Worm (Caenorhabditis elegans): Measurements from ENCODE around the gene F55H2.5.

F55H2.5 gene

ce11 chrIII:9511660-9512059, 390 bp downstream of the F55H2.5 start:
- no peak for TF ChIP-seq dmd-4 (tag; optimal IDR thresholded peaks at IDR 0.05; ENCODE audit: borderline replicate concordance)
- TF ChIP-seq nhr-232 (tag; optimal IDR thresholded peaks at IDR 0.05): no peak
- no peak for TF ChIP-seq pha-2 (tag; optimal IDR thresholded peaks at IDR 0.05)
- TF ChIP-seq hlh-30 (tag; optimal IDR thresholded peaks at IDR 0.05; ENCODE audit: insufficient read depth): no peak
- no peak for TF ChIP-seq nfya-1 (tag; optimal IDR thresholded peaks at IDR 0.05)
- TF ChIP-seq odd-2 (tag; optimal IDR thresholded peaks at IDR 0.05): no peak
- no peak for TF ChIP-seq ceh-24 (tag; optimal IDR thresholded peaks at IDR 0.05)
- no peak for TF ChIP-seq tbx-2 (tag; optimal IDR thresholded peaks at IDR 0.05)
- no peak for TF ChIP-seq gmeb-2 (tag; optimal IDR thresholded peaks at IDR 0.05)
- TF ChIP-seq C38D4.7 (GFP tag; optimal IDR thresholded peaks at IDR 0.05): no peak
- TF ChIP-seq sdc-2 (tag; optimal IDR thresholded peaks at IDR 0.05): no peak
- no peak for TF ChIP-seq ceh-19 (GFP tag; optimal IDR thresholded peaks at IDR 0.05)
- TF ChIP-seq K02D7.2 (tag; optimal IDR thresholded peaks at IDR 0.05): no peak
- TF ChIP-seq syd-9 (tag; optimal IDR thresholded peaks at IDR 0.05): no peak
- no peak for TF ChIP-seq ceh-18 (tag; optimal IDR thresholded peaks at IDR 0.05)
- TF ChIP-seq F13H6.1 (tag; optimal IDR thresholded peaks at IDR 0.05): no peak
- no peak for TF ChIP-seq pax-1 (tag; optimal IDR thresholded peaks at IDR 0.05)
- TF ChIP-seq npax-4 (tag; optimal IDR thresholded peaks at IDR 0.05): no peak
- TF ChIP-seq fax-1 (tag; optimal IDR thresholded peaks at IDR 0.05): no peak

- TF ChIP-seq tbx-2 (tag; optimal IDR thresholded peaks at IDR 0.05) (no peak), ets-4 (tag; optimal IDR thresholded peaks at IDR 0.05) (no peak), syd-9 (tag; optimal IDR thresholded peaks at IDR 0.05) (no peak), rnt-1 (tag; optimal IDR thresholded peaks at IDR 0.05) (no peak), eyg-1 (tag; optimal IDR thresholded peaks at IDR 0.05) (no peak), pqm-1 (tag; optimal IDR thresholded peaks at IDR 0.05) (no peak), ahr-1 (tag; optimal IDR thresholded peaks at IDR 0.05) (no peak), hlh-6 (tag; optimal IDR thresholded peaks at IDR 0.05) (no peak), K02D7.2 (tag; optimal IDR thresholded peaks at IDR 0.05) (no peak), mec-3 (tag; optimal IDR thresholded peaks at IDR 0.05; ENCODE audit: borderline replicate concordance) (no peak), fax-1 (tag; optimal IDR thresholded peaks at IDR 0.05) (no peak), nhr-232 (tag; optimal IDR thresholded peaks at IDR 0.05) (no peak), nhr-11 (tag; optimal IDR thresholded peaks at IDR 0.05) (no peak), ceh-2 (tag; optimal IDR thresholded peaks at IDR 0.05) (no peak), ref-2 (tag; optimal IDR thresholded peaks at IDR 0.05) (no peak), hlh-13 (GFP tag; optimal IDR thresholded peaks at IDR 0.05) (no peak), zip-5 (tag; optimal IDR thresholded peaks at IDR 0.05) (no peak), ceh-45 (GFP tag; IDR thresholded peaks at IDR 0.05) (no peak)
These were observed 1.7 kb downstream of the F55H2.5 start for ce11 chrIII:9513006-9513405.

- TF ChIP-seq dve-1 (tag; optimal IDR thresholded peaks at IDR 0.05): no peak
- TF ChIP-seq unc-3 (GFP tag; conservative IDR thresholded peaks at IDR 0.05): no peak
- TF ChIP-seq unc-3 (tag; optimal IDR thresholded peaks at IDR 0.05): no peak
- TF ChIP-seq syd-9 (tag; optimal IDR thresholded peaks at IDR 0.05): no peak
These were observed 2.3 kb downstream of the F55H2.5 start, which contains the start of gene F55H2.8 for ce11 chrIII:9513569-9513968. Gene F55H2.8, plus strand, starts transcription at chrIII:9513869.

- no peak for TF ChIP-seq K09A11.1 (tag; optimal IDR thresholded peaks at IDR 0.05; ENCODE audit: insufficient read depth)
- TF ChIP-seq pat-9 (tag; optimal IDR thresholded peaks at IDR 0.05): no peak
- no peak for TF ChIP-seq eyg-1 (tag; optimal IDR thresholded peaks at IDR 0.05)
- no peak for TF ChIP-seq ceh-6 (GFP tag; optimal IDR thresholded peaks at IDR 0.05)
- TF ChIP-seq dve-1 (tag; optimal IDR thresholded peaks at IDR 0.05): no peak
- TF ChIP-seq ceh-30 (tag; optimal IDR thresholded peaks at IDR 0.05): no peak
- TF ChIP-seq syd-9 (tag; optimal IDR thresholded peaks at IDR 0.05): no peak
- no peak for TF ChIP-seq hlh-8 (tag; optimal IDR thresholded peaks at IDR 0.05)
- TF ChIP-seq sox-4 (tag; optimal IDR thresholded peaks at IDR 0.05): no peak
- no peak for TF ChIP-seq hlh-30 (tag; optimal IDR thresholded peaks at IDR 0.05; ENCODE audit: insufficient read depth)
These were observed 4.9 kb downstream of the F55H2.5 start, which contains the start of gene F55H2.7 for ce11 chrIII:9516148-9516547. Gene F55H2.7, minus strand, starts transcription at chrIII:9516248.
